Worm (Caenorhabditis elegans) whole organism, mixed stage, embryonic: Measurements from ENCODE around the gene Y52E8A.1.

Experiments used
- ceh-39 ChIP-seq: fragments of 150-350 bp; optimal IDR thresholded peaks from 2 replicates; lab custom pipeline; 2014; ENCODE audit warnings: missing biosample characterization, missing genetic modification characterization
- lsy-2 ChIP-seq: fragments of 150-350 bp; optimal IDR thresholded peaks from 2 replicates; lab custom pipeline; 2014; ENCODE audit warnings: missing biosample characterization, missing genetic modification characterization
- nhr-76 ChIP-seq: sonication (generic microtip); optimal IDR thresholded peaks from 2 replicates; lab custom pipeline; 2017; ENCODE audit warnings: missing biosample characterization, missing genetic modification characterization
- unc-39 ChIP-seq: fragments of 150-350 bp; optimal IDR thresholded peaks from 2 replicates; lab custom pipeline; 2014; ENCODE audit warnings: missing biosample characterization, missing genetic modification characterization
- unc-62 ChIP-seq: fragments of 150-350 bp; optimal IDR thresholded peaks from 2 replicates; lab custom pipeline; 2014; ENCODE audit warnings: missing biosample characterization, missing genetic modification reagents, missing genetic modification characterization
- ztf-11 ChIP-seq: fragments of 150-350 bp; optimal IDR thresholded peaks from 2 replicates; lab custom pipeline; 2014; ENCODE audit warnings: missing biosample characterization, missing genetic modification characterization

DNA sequence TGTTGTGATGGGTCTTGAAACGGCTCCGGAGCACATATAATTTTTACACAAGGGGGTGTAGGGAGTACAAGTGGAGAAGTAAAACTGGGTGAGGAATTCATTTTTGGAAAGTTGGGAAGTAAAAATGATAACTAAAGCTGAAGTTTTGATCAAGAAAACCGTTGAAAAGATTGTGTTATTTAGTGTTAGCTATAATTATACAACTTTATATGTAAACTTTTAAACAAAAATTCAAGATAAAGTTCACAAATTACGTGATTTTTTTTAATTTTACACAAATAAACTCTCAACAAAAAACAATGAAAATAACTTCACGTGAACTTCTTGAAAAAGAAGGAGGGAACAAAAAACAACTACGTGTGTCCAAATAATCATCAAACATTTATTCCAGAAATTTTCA lies 33.4 kb downstream of the Y52E8A.1 start, which contains the start of the genes H20J04.7 and H20J04.1:
- TF ChIP-seq unc-62 (GFP tag; lab: Kevin White, UChicago) = no peak
- no peak for TF ChIP-seq ztf-11 (tag; lab: Kevin White, UChicago)
- no peak for TF ChIP-seq ceh-39 (tag; lab: Kevin White, UChicago)
- no peak for TF ChIP-seq unc-39
- no peak for TF ChIP-seq lsy-2
- no peak for TF ChIP-seq nhr-76 (tag; lab: Kevin White, UChicago)
